Fruit fly (Drosophila melanogaster): Measurements from ENCODE around the gene CG13970.
A peak's percentile ranks its signal among the peaks of the same experiment; 100 is the strongest.

Gene CG13970

dm6 chr2L:20148368-20148767, 44.4 kb upstream of the CG13970 start (continued):
- TF ChIP-seq Gug (GFP tag; IDR thresholded peaks at IDR 0.05), result peak; percentile 69
- no peak for TF ChIP-seq rib (GFP tag; IDR thresholded peaks at IDR 0.05)
- no peak for TF ChIP-seq CG14965 (GFP tag; optimal IDR thresholded peaks at IDR 0.05; ENCODE audit: borderline replicate concordance)
- TF ChIP-seq ash1 (GFP tag; optimal IDR thresholded peaks at IDR 0.05), result no peak
- TF ChIP-seq Mad (GFP tag; optimal IDR thresholded peaks at IDR 0.05), result no peak
- TF ChIP-seq B-H2 (GFP tag; optimal IDR thresholded peaks at IDR 0.05), result peak; percentile 25
- TF ChIP-seq CG8359 (GFP tag; optimal IDR thresholded peaks at IDR 0.05; ENCODE audit: borderline replicate concordance), result no peak
- no peak for TF ChIP-seq CG12391 (tag; optimal IDR thresholded peaks at IDR 0.05)
- TF ChIP-seq CG8924 (tag; optimal IDR thresholded peaks at IDR 0.05), result no peak
- no peak for TF ChIP-seq gro (GFP tag; optimal IDR thresholded peaks at IDR 0.05)
- no peak for TF ChIP-seq Xrp1 (GFP tag; IDR thresholded peaks at IDR 0.05)
- TF ChIP-seq MBD-R2 (GFP tag; IDR thresholded peaks at IDR 0.05), result peak; percentile 47
- no peak for TF ChIP-seq CG13624 (GFP tag; optimal IDR thresholded peaks at IDR 0.05)
- TF ChIP-seq Stat92E (GFP tag; optimal IDR thresholded peaks at IDR 0.05), result no peak
- no peak for TF ChIP-seq D19A (tag; optimal IDR thresholded peaks at IDR 0.05)
- peak in 1 of 2 experiments; percentile 30 for TF ChIP-seq chif (GFP tag; optimal IDR thresholded peaks at IDR 0.05)
- TF ChIP-seq dimm (GFP tag; IDR thresholded peaks at IDR 0.05), result no peak
- TF ChIP-seq CG12659 (GFP tag; optimal IDR thresholded peaks at IDR 0.05), result peak; percentile 36
- TF ChIP-seq CG5245 (GFP tag; optimal IDR thresholded peaks at IDR 0.05), result no peak
- peak; percentile 47; the same call in 2 of the 3 replicates for TF ChIP-seq row (GFP tag; IDR thresholded peaks at IDR 0.05)
- TF ChIP-seq zf30C (GFP tag; optimal IDR thresholded peaks at IDR 0.05), result no peak
- 0 out of 2 replicates have a peak, but pooled peaks have one; percentile 8 for TF ChIP-seq CG31441 (GFP tag; IDR thresholded peaks at IDR 0.05)
- no peak for TF ChIP-seq br (optimal IDR thresholded peaks at IDR 0.05)
- peak; percentile 95 for TF ChIP-seq CG9797 (GFP tag; optimal IDR thresholded peaks at IDR 0.05)
- no peak for TF ChIP-seq CG30020 (tag; optimal IDR thresholded peaks at IDR 0.05)
- TF ChIP-seq org-1 (GFP tag; optimal IDR thresholded peaks at IDR 0.05), result no peak
- no peak for TF ChIP-seq Antp (GFP tag; optimal IDR thresholded peaks at IDR 0.05)
- no peak for TF ChIP-seq Fer3 (tag; optimal IDR thresholded peaks at IDR 0.05)
- 0 out of 3 replicates have a peak, but pooled peaks have one; percentile 51 for TF ChIP-seq C15 (GFP tag; IDR thresholded peaks at IDR 0.05)
- 0 out of 2 replicates have a peak, but pooled peaks have one; percentile 6 for TF ChIP-seq al (GFP tag; IDR thresholded peaks at IDR 0.05)
- no peak for TF ChIP-seq croc (GFP tag; conservative IDR thresholded peaks at IDR 0.05)
- no peak for TF ChIP-seq CG4854 (GFP tag; optimal IDR thresholded peaks at IDR 0.05)
- no peak for TF ChIP-seq fu2 (GFP tag; optimal IDR thresholded peaks at IDR 0.05)
- TF ChIP-seq CG14860 (GFP tag; IDR thresholded peaks at IDR 0.05; ENCODE audit: partially characterized antibody), result peak; percentile 8; the same call in 1 of the 3 replicates
- no peak for TF ChIP-seq pum (GFP tag; optimal IDR thresholded peaks at IDR 0.05)
- TF ChIP-seq ken (GFP tag; IDR thresholded peaks at IDR 0.05), result no peak
- TF ChIP-seq CG17829 (tag; optimal IDR thresholded peaks at IDR 0.05), result peak; percentile 9
- TF ChIP-seq Dad (GFP tag; optimal IDR thresholded peaks at IDR 0.05), result no peak
- TF ChIP-seq scrt (GFP tag; optimal IDR thresholded peaks at IDR 0.05), result no peak
- no peak for TF ChIP-seq bigmax (GFP tag; optimal IDR thresholded peaks at IDR 0.05)
- TF ChIP-seq sisA (GFP tag; IDR thresholded peaks at IDR 0.05), result no peak; the same call in 1 of the 2 replicates
- no peak for TF ChIP-seq ac (GFP tag; optimal IDR thresholded peaks at IDR 0.05)
- TF ChIP-seq Sin3A (optimal IDR thresholded peaks at IDR 0.05), result no peak
- TF ChIP-seq nmo (GFP tag; optimal IDR thresholded peaks at IDR 0.05), result peak; percentile 8
- TF ChIP-seq Hr39 (optimal IDR thresholded peaks at IDR 0.05), result no peak
- no peak for TF ChIP-seq gsb (GFP tag; IDR thresholded peaks at IDR 0.05)
- no peak for TF ChIP-seq CG10979 (tag; optimal IDR thresholded peaks at IDR 0.05)
- no peak for TF ChIP-seq so (GFP tag; IDR thresholded peaks at IDR 0.05)
- no peak for TF ChIP-seq CG4404 (GFP tag; IDR thresholded peaks at IDR 0.05)
- no peak for TF ChIP-seq CG6254 (GFP tag; optimal IDR thresholded peaks at IDR 0.05)
- TF ChIP-seq Hmx (GFP tag; optimal IDR thresholded peaks at IDR 0.05), result no peak
- TF ChIP-seq dati (GFP tag; IDR thresholded peaks at IDR 0.05), result no peak
- TF ChIP-seq CG15514 (GFP tag; optimal IDR thresholded peaks at IDR 0.05), result peak; percentile 54

Data from whole organism, embryonic.